Fruit fly (Drosophila melanogaster) whole organism, adult: ENCODE measurements around the gene CG43057.

ENCODE experiments used
- CG14711 ChIP-seq: fragments of 200-800 bp; sonication (Bioruptor generic); optimal IDR thresholded peaks from 2 replicates; lab custom pipeline; 2018; ENCODE audit warnings: missing biosample characterization, mild to moderate bottlenecking, missing genetic modification characterization, moderate library complexity
- CG7101 ChIP-seq: fragments of 200-800 bp; sonication (Bioruptor generic); optimal IDR thresholded peaks from 2 replicates; lab custom pipeline; 2018; ENCODE audit warnings: missing biosample characterization, mild to moderate bottlenecking, missing genetic modification characterization, moderate library complexity

DNA sequence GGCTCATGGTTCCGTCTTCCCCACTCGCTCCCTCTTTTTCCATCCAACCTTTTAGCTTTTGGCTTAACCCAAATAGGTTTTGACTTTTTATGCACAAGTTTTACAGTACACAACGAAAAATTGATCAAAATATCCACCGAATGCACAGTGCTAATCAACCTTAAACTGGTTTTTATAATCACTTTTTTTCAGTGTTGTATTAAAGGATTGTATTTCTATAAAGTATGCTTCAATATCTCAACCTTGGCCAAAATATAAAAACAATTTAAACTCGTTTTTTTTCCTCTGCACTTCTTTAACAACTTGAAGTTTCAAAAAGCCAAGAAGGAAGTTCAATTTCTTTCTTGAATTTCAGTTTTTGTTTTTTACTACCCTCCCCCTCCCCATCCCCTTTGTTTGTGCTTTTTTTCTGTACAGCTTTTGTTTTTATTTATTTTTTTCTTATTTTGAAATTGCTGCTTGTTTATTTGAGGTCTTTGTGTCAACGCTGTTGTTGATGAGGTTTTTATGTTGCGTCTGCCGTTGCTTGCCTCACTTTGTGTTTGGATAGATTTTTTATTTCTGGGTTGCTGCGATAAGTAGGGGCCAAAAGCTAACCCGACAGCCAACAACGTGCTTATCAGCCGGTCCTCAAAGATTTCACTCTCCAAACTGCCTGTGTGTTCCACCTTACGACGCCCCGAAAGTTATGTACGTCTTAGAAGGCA lies 41.3 kb upstream of the CG43057 start:
- TF ChIP-seq CG7101 (no peak), CG14711 (tag; lab: Kevin White, UChicago) (no peak)
